Fruit fly (Drosophila melanogaster): ENCODE data around the gene CG3556.

- no peak for TF ChIP-seq pan (optimal IDR thresholded peaks at IDR 0.05)
- TF ChIP-seq usp (GFP tag; optimal IDR thresholded peaks at IDR 0.05) = no peak
- TF ChIP-seq EcR (GFP tag; optimal IDR thresholded peaks at IDR 0.05) = no peak
Measured at dm6 chrX:4498234-4498633, 31.8 kb upstream of the CG3556 start.

Data from whole organism.